Worm (Caenorhabditis elegans) whole organism, L1 larva: ENCODE data around the gene str-214.

Experiments used
- elt-2 ChIP-seq: sonication (generic microtip); optimal IDR thresholded peaks from 2 replicates; lab custom pipeline; 2016; ENCODE audit warnings: missing genetic modification characterization, mild to moderate bottlenecking, inconsistent platforms, missing compliant biosample characterization, missing genetic modification reagents
- fkh-10 ChIP-seq: sonication (generic microtip); optimal IDR thresholded peaks from 2 replicates; lab custom pipeline; 2017; ENCODE audit warnings: missing biosample characterization, missing genetic modification reagents, missing genetic modification characterization
- fos-1 ChIP-seq: fragments of 150-350 bp; optimal IDR thresholded peaks from 2 replicates; lab custom pipeline; 2014; ENCODE audit warnings: missing biosample characterization, missing genetic modification characterization
- nhr-76 ChIP-seq: sonication (generic microtip); optimal IDR thresholded peaks from 2 replicates; lab custom pipeline; 2017; ENCODE audit warnings: missing biosample characterization, missing genetic modification characterization
- nhr-90 ChIP-seq: sonication (generic microtip); optimal IDR thresholded peaks from 2 replicates; lab custom pipeline; 2016; ENCODE audit warnings: mild to moderate bottlenecking, missing genetic modification characterization, missing compliant biosample characterization; ENCODE audit not compliant: poor library complexity
- pax-3 ChIP-seq: fragments of 200-800 bp; sonication (Bioruptor generic); optimal IDR thresholded peaks from 2 replicates; lab custom pipeline; 2018; ENCODE audit warnings: mild to moderate bottlenecking, missing genetic modification characterization, moderate library complexity, missing compliant biosample characterization
- rnt-1 ChIP-seq: sonication (generic microtip); optimal IDR thresholded peaks from 2 replicates; lab custom pipeline; 2016; ENCODE audit warnings: mild to moderate bottlenecking, missing genetic modification characterization, moderate library complexity, missing compliant biosample characterization
- skn-1 ChIP-seq: fragments of 150-350 bp; optimal IDR thresholded peaks from 2 replicates; lab custom pipeline; 2014; ENCODE audit warnings: missing biosample characterization, missing genetic modification characterization
- sox-4 ChIP-seq: sonication (generic microtip); optimal IDR thresholded peaks from 2 replicates; lab custom pipeline; 2016; ENCODE audit warnings: missing genetic modification characterization, missing compliant biosample characterization
- zag-1 ChIP-seq: fragments of 150-350 bp; optimal IDR thresholded peaks from 2 replicates; lab custom pipeline; 2014; ENCODE audit warnings: missing biosample characterization, missing genetic modification characterization

ce11 chrV:16351757-16352156 lies 36.7 kb downstream of the str-214 start:
- TF ChIP-seq pax-3 (tag; lab: Kevin White, UChicago) (no peak), nhr-90 (tag; lab: Kevin White, UChicago) (no peak), nhr-76 (tag; lab: Kevin White, UChicago) (no peak), elt-2 (tag; lab: Kevin White, UChicago) (no peak), fkh-10 (GFP tag; lab: Kevin White, UChicago) (no peak), rnt-1 (tag; lab: Kevin White, UChicago) (no peak), skn-1 (tag; lab: Kevin White, UChicago) (no peak), fos-1 (tag; lab: Kevin White, UChicago) (no peak), zag-1 (no peak), sox-4 (tag; lab: Kevin White, UChicago) (no peak)
